Worm (Caenorhabditis elegans) whole organism, early embryonic: ENCODE results near the gene ttr-40.

Experiments used
- B0310.2 ChIP-seq: sonication (generic microtip); optimal IDR thresholded peaks from 2 replicates; lab custom pipeline; 2016; ENCODE audit warnings: mild to moderate bottlenecking, missing genetic modification characterization, missing compliant biosample characterization
- F13C5.2 ChIP-seq: sonication (generic microtip); optimal IDR thresholded peaks from 2 replicates; lab custom pipeline; 2017; ENCODE audit warnings: mild to moderate bottlenecking, missing genetic modification characterization, inconsistent platforms, missing compliant biosample characterization
- aly-1 ChIP-seq: sonication (generic microtip); optimal IDR thresholded peaks from 2 replicates; lab custom pipeline; 2016; ENCODE audit warnings: missing genetic modification characterization, missing compliant biosample characterization
- ama-1 ChIP-seq: fragments of 150-350 bp; optimal IDR thresholded peaks from 2 replicates; lab custom pipeline; 2014
- ceh-13 ChIP-seq: fragments of 200-800 bp; sonication (Bioruptor generic); optimal IDR thresholded peaks from 2 replicates; lab custom pipeline; 2018; ENCODE audit warnings: mild to moderate bottlenecking, missing genetic modification characterization, missing compliant biosample characterization
- ceh-36 ChIP-seq: sonication (generic microtip); optimal IDR thresholded peaks from 2 replicates; lab custom pipeline; 2016; ENCODE audit warnings: missing genetic modification characterization, inconsistent platforms, missing compliant biosample characterization
- ets-7 ChIP-seq: sonication (generic microtip); optimal IDR thresholded peaks from 2 replicates; lab custom pipeline; 2016; ENCODE audit warnings: missing genotype, missing genetic modification characterization, missing compliant biosample characterization
- flt-1 ChIP-seq: fragments of 200-800 bp; sonication (Bioruptor generic); IDR thresholded peaks from 2 replicates; pipeline ENCODE4 v1.3.6; 2022; ENCODE audit warnings: missing genetic modification characterization, missing compliant biosample characterization
- hmbx-1 ChIP-seq: sonication (generic microtip); optimal IDR thresholded peaks from 2 replicates; lab custom pipeline; 2016; ENCODE audit warnings: mild to moderate bottlenecking, missing genetic modification characterization, missing compliant biosample characterization
- hmg-4 ChIP-seq: fragments of 200-800 bp; sonication (Bioruptor generic); optimal IDR thresholded peaks from 2 replicates; lab custom pipeline; 2018; ENCODE audit warnings: mild to moderate bottlenecking, missing genetic modification characterization, missing compliant biosample characterization
- hnd-1 ChIP-seq: sonication (generic microtip); optimal IDR thresholded peaks from 2 replicates; lab custom pipeline; 2016; ENCODE audit warnings: missing genetic modification characterization, missing compliant biosample characterization
- pes-1 ChIP-seq: fragments of 200-800 bp; sonication (Bioruptor generic); IDR thresholded peaks from 2 replicates; pipeline ENCODE4 v1.3.6; 2022; ENCODE audit warnings: missing genetic modification reagents, missing genetic modification characterization, missing compliant biosample characterization
- scrt-1 ChIP-seq: fragments of 200-800 bp; sonication (Bioruptor generic); IDR thresholded peaks from 2 replicates; pipeline ENCODE4 v1.3.6; 2022; ENCODE audit warnings: missing genetic modification characterization, missing compliant biosample characterization
- sea-1 ChIP-seq: fragments of 200-800 bp; sonication (Bioruptor generic); conservative IDR thresholded peaks from 2 replicates; pipeline ENCODE4 v1.3.6; 2022; ENCODE audit warnings: missing genetic modification characterization, missing compliant biosample characterization
- tbx-11 ChIP-seq: fragments of 200-800 bp; sonication (Bioruptor generic); IDR thresholded peaks from 2 replicates; pipeline ENCODE4 v1.3.6; 2022; ENCODE audit warnings: missing genetic modification characterization, missing compliant biosample characterization
- tbx-37 ChIP-seq: fragments of 200-800 bp; sonication (Bioruptor generic); conservative IDR thresholded peaks from 2 replicates; pipeline ENCODE4 v1.3.6; 2022; ENCODE audit warnings: missing genetic modification reagents, missing genetic modification characterization, missing compliant biosample characterization
- tra-4 ChIP-seq: sonication (generic microtip); optimal IDR thresholded peaks from 2 replicates; lab custom pipeline; 2017; ENCODE audit warnings: missing genetic modification characterization, missing compliant biosample characterization

Gene ttr-40

DNA sequence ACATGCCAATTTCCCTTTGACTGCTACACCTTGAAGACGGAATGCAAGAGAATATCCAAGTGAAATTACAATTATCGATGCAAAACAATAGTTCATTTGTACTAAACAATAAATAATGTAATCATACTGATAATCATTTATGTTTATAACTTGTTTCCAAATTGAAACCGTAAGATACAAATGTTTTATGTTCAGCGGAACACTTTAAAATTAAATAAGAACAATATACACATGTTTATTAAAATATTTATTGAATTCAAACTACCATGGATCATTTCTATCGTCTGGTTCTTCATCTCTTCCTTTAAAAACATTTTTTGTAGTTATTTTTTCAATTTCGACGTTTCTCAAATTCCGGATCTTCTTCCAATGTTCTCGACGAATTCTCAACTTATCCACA is at the start of gene ttr-40:
TSS of gene ttr-40 (minus strand) at position 101 of the 400 bp plus-strand sequence.
- TF ChIP-seq F13C5.2 (tag; lab: Kevin White, UChicago) (no peak), hmg-4 (GFP tag; lab: Kevin White, UChicago) (no peak), pes-1 (GFP tag; lab: Robert Waterston, UW) (no peak), tbx-11 (no peak), tra-4 (tag; lab: Kevin White, UChicago) (no peak), tbx-37 (GFP tag; lab: Robert Waterston, UW) (no peak), B0310.2 (tag; lab: Kevin White, UChicago) (no peak), hnd-1 (tag; lab: Kevin White, UChicago) (no peak), scrt-1 (GFP tag; lab: Robert Waterston, UW) (no peak), sea-1 (GFP tag; lab: Robert Waterston, UW) (no peak), ceh-13 (GFP tag; lab: Kevin White, UChicago) (no peak), flt-1 (no peak), ama-1 (lab: Kevin White, UChicago) (no peak), hmbx-1 (tag; lab: Kevin White, UChicago) (no peak), aly-1 (tag; lab: Kevin White, UChicago) (no peak), ets-7 (tag; lab: Kevin White, UChicago) (no peak), ceh-36 (tag; lab: Kevin White, UChicago) (no peak)

DNA sequence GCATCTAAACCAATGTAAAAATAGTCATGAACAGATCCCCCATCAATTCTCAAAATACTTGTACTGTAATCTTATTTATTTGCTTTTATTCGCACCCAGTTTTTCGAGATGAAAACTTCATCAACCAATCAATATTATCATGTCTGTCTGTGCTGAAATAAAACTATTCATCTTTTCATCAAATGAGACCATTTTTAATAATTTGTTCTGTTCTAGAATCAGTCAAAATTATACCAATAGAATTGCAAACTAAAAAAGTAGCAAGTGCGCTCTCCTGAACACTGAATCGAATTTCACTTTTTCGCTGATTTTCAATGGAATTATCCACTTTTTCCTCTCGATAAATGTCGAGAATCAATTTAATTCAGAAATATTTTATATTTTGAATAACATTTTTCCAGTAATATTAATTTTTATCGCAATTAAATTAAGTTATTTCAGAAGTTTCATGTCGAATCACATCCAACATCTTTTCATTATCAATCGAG is 44.7 kb upstream of the ttr-40 start, which contains the start of gene trpp-4:
TSS of gene trpp-4 (plus strand) at position 442 of the 488 bp plus-strand sequence.
- TF ChIP-seq hmbx-1 (tag; lab: Kevin White, UChicago) (no peak), hnd-1 (tag; lab: Kevin White, UChicago) (no peak), tbx-37 (GFP tag; lab: Robert Waterston, UW) (no peak), scrt-1 (GFP tag; lab: Robert Waterston, UW) (no peak), flt-1 (no peak), tra-4 (tag; lab: Kevin White, UChicago) (no peak), sea-1 (GFP tag; lab: Robert Waterston, UW) (no peak), ceh-36 (tag; lab: Kevin White, UChicago) (no peak), B0310.2 (tag; lab: Kevin White, UChicago) (no peak), F13C5.2 (tag; lab: Kevin White, UChicago) (no peak), aly-1 (tag; lab: Kevin White, UChicago) (no peak), pes-1 (GFP tag; lab: Robert Waterston, UW) (no peak), ama-1 (lab: Kevin White, UChicago) (no peak), ets-7 (tag; lab: Kevin White, UChicago) (no peak), hmg-4 (GFP tag; lab: Kevin White, UChicago) (no peak), tbx-11 (no peak), ceh-13 (GFP tag; lab: Kevin White, UChicago) (no peak)

ce11 chrV:9394938-9395639 is 39.8 kb upstream of the ttr-40 start:
- no peak for TF ChIP-seq ceh-13 (GFP tag; lab: Kevin White, UChicago)

ce11 chrV:9391959-9392358 is 36.7 kb upstream of the ttr-40 start:
- TF ChIP-seq hnd-1 (tag; lab: Kevin White, UChicago) (no peak), ama-1 (lab: Kevin White, UChicago) (no peak), aly-1 (tag; lab: Kevin White, UChicago) (no peak), pes-1 (GFP tag; lab: Robert Waterston, UW) (no peak), tbx-37 (GFP tag; lab: Robert Waterston, UW) (no peak), sea-1 (GFP tag; lab: Robert Waterston, UW) (no peak), ceh-36 (tag; lab: Kevin White, UChicago) (no peak), ets-7 (tag; lab: Kevin White, UChicago) (no peak)

ce11 chrV:9386143-9386542 is 30.9 kb upstream of the ttr-40 start, which contains the start of gene hum-2:
hum-2 (plus strand) TSS chrV:9386175.
- TF ChIP-seq hmbx-1 (tag; lab: Kevin White, UChicago) (no peak), ama-1 (lab: Kevin White, UChicago) (no peak), aly-1 (tag; lab: Kevin White, UChicago) (no peak), scrt-1 (GFP tag; lab: Robert Waterston, UW) (no peak), ceh-36 (tag; lab: Kevin White, UChicago) (no peak), pes-1 (GFP tag; lab: Robert Waterston, UW) (no peak), B0310.2 (tag; lab: Kevin White, UChicago) (no peak), ceh-13 (GFP tag; lab: Kevin White, UChicago) (no peak), flt-1 (no peak), F13C5.2 (tag; lab: Kevin White, UChicago) (no peak), ets-7 (tag; lab: Kevin White, UChicago) (no peak), sea-1 (GFP tag; lab: Robert Waterston, UW) (no peak), tra-4 (tag; lab: Kevin White, UChicago) (no peak), tbx-11 (no peak), tbx-37 (GFP tag; lab: Robert Waterston, UW) (no peak), hmg-4 (GFP tag; lab: Kevin White, UChicago) (no peak), hnd-1 (tag; lab: Kevin White, UChicago) (no peak)

- TF ChIP-seq hmg-4 (GFP tag; lab: Kevin White, UChicago), result no peak
- no peak for TF ChIP-seq hnd-1 (tag; lab: Kevin White, UChicago)
- no peak for TF ChIP-seq tbx-11
- TF ChIP-seq hmbx-1 (tag; lab: Kevin White, UChicago), result no peak
Observed at ce11 chrV:9384949-9385348, 29.7 kb upstream of the ttr-40 start.

ce11 chrV:9384359-9384758 is 29.1 kb upstream of the ttr-40 start:
- TF ChIP-seq hmg-4 (GFP tag; lab: Kevin White, UChicago) (no peak), hmbx-1 (tag; lab: Kevin White, UChicago) (no peak), flt-1 (no peak)
